Fruit fly (Drosophila melanogaster) whole organism, embryonic: ENCODE measurements around the gene Tim9b.

Source experiments
- Aef1 ChIP-seq: fragments of 200-800 bp; sonication (Bioruptor generic); IDR thresholded peaks from 3 replicates; pipeline ENCODE4 v1.3.6; 2022; ENCODE audit warnings: missing biosample characterization, missing genetic modification characterization
- Blimp-1 ChIP-seq: fragments of 200-800 bp; sonication (Bioruptor generic); optimal IDR thresholded peaks from 3 replicates; lab custom pipeline; 2018; ENCODE audit warnings: missing biosample characterization, missing genetic modification characterization, mild to moderate bottlenecking, moderate library complexity, missing genetic modification reagents
- CG10267 ChIP-seq: fragments of 200-800 bp; sonication (Bioruptor generic); optimal IDR thresholded peaks from 2 replicates; lab custom pipeline; 2018; ENCODE audit warnings: missing biosample characterization, mild to moderate bottlenecking, missing genetic modification characterization, moderate library complexity
- CG10543 ChIP-seq: fragments of 200-800 bp; sonication (Bioruptor generic); optimal IDR thresholded peaks from 3 replicates; lab custom pipeline; 2017; ENCODE audit warnings: missing biosample characterization, mild to moderate bottlenecking, missing genetic modification characterization, moderate library complexity
- CG11723 ChIP-seq: fragments of 200-800 bp; sonication (Bioruptor generic); optimal IDR thresholded peaks from 2 replicates; lab custom pipeline; 2017; ENCODE audit warnings: missing biosample characterization, mild to moderate bottlenecking, missing genetic modification characterization
- CG12769 ChIP-seq: fragments of 200-800 bp; sonication (Bioruptor generic); optimal IDR thresholded peaks from 2 replicates; lab custom pipeline; 2019; ENCODE audit warnings: missing biosample characterization, mild to moderate bottlenecking, missing genetic modification characterization, moderate library complexity
- CG12942 ChIP-seq: fragments of 200-800 bp; sonication (Bioruptor generic); optimal IDR thresholded peaks from 3 replicates; lab custom pipeline; 2016; ENCODE audit warnings: missing biosample characterization, missing genetic modification characterization
- CG14667 ChIP-seq: fragments of 200-800 bp; sonication (Bioruptor generic); IDR thresholded peaks from 2 replicates; pipeline ENCODE4 v1.3.6; 2022; ENCODE audit warnings: missing biosample characterization, missing genetic modification characterization
- CG15696 ChIP-seq: fragments of 200-800 bp; sonication (Bioruptor generic); optimal IDR thresholded peaks from 2 replicates; lab custom pipeline; 2019; ENCODE audit warnings: missing biosample characterization, mild to moderate bottlenecking, missing genetic modification characterization, moderate library complexity
- CG17359 ChIP-seq: fragments of 200-800 bp; sonication (Bioruptor generic); optimal IDR thresholded peaks from 3 replicates; lab custom pipeline; 2018; ENCODE audit warnings: missing biosample characterization, mild to moderate bottlenecking, missing genetic modification characterization, moderate library complexity
- CG18011 ChIP-seq: fragments of 200-800 bp; sonication (Bioruptor generic); optimal IDR thresholded peaks from 2 replicates; lab custom pipeline; 2017; ENCODE audit warnings: missing biosample characterization, missing genetic modification characterization, mild to moderate bottlenecking, moderate library complexity, missing genotype
- CG2116 ChIP-seq: fragments of 200-800 bp; sonication (Bioruptor generic); optimal IDR thresholded peaks from 3 replicates; lab custom pipeline; 2018; ENCODE audit warnings: missing biosample characterization, mild to moderate bottlenecking, missing genetic modification characterization
- CG2889 ChIP-seq: fragments of 200-800 bp; sonication (Bioruptor generic); IDR thresholded peaks from 3 replicates; pipeline ENCODE4 v1.3.6; 2022; ENCODE audit warnings: missing biosample characterization, missing genetic modification characterization
- CG30403 ChIP-seq: fragments of 200-800 bp; sonication (Bioruptor generic); optimal IDR thresholded peaks from 3 replicates; lab custom pipeline; 2016; ENCODE audit warnings: missing biosample characterization, missing genetic modification characterization
- CG3163 ChIP-seq: fragments of 200-800 bp; sonication (Bioruptor generic); optimal IDR thresholded peaks from 3 replicates; lab custom pipeline; 2016; ENCODE audit warnings: missing biosample characterization, missing genetic modification characterization
- CG6272 ChIP-seq: fragments of 200-800 bp; sonication (Bioruptor generic); IDR thresholded peaks from 2 replicates; pipeline ENCODE4 v1.3.6; 2022; ENCODE audit warnings: missing biosample characterization, missing genetic modification characterization
- CG7556 ChIP-seq: fragments of 200-800 bp; sonication (Bioruptor generic); optimal IDR thresholded peaks from 2 replicates; lab custom pipeline; 2017; ENCODE audit warnings: missing biosample characterization, mild to moderate bottlenecking, missing genetic modification characterization
- CG7745 ChIP-seq: fragments of 200-800 bp; sonication (Bioruptor generic); optimal IDR thresholded peaks from 2 replicates; lab custom pipeline; 2018; ENCODE audit warnings: missing biosample characterization, mild to moderate bottlenecking, missing genetic modification characterization, moderate library complexity
- CHES-1-like ChIP-seq: fragments of 200-800 bp; sonication (Bioruptor generic); optimal IDR thresholded peaks from 2 replicates; lab custom pipeline; 2016; ENCODE audit warnings: missing biosample characterization, missing genetic modification characterization
- Camta ChIP-seq: fragments of 200-800 bp; sonication (Bioruptor generic); optimal IDR thresholded peaks from 2 replicates; lab custom pipeline; 2016; ENCODE audit warnings: missing biosample characterization, missing genetic modification characterization
- Dip2 ChIP-seq: fragments of 200-800 bp; sonication (Bioruptor generic); IDR thresholded peaks from 2 replicates; pipeline ENCODE4 v1.3.6; 2022; ENCODE audit warnings: missing biosample characterization, missing genetic modification characterization
- Ets65A ChIP-seq: fragments of 200-800 bp; sonication (Bioruptor generic); peaks from one replicate; lab custom pipeline; 2016; ENCODE audit warnings: missing biosample characterization, missing genetic modification characterization
- Fer1 ChIP-seq: fragments of 200-800 bp; sonication (Bioruptor generic); optimal IDR thresholded peaks from 2 replicates; lab custom pipeline; 2017; ENCODE audit warnings: missing biosample characterization, mild to moderate bottlenecking, missing genetic modification characterization
- HLH4C ChIP-seq: fragments of 200-800 bp; sonication (Bioruptor generic); IDR thresholded peaks from 3 replicates; pipeline ENCODE4 v1.3.6; 2022; ENCODE audit warnings: missing biosample characterization, missing genetic modification characterization; ENCODE audit not compliant: partially characterized antibody
- MBD-R2 ChIP-seq: fragments of 200-800 bp; sonication (Bioruptor generic); IDR thresholded peaks from 2 replicates; pipeline ENCODE4 v1.3.6; 2022; ENCODE audit warnings: missing biosample characterization, missing genetic modification characterization
- NFAT ChIP-seq: fragments of 200-800 bp; sonication (Bioruptor generic); IDR thresholded peaks from 2 replicates; pipeline ENCODE4 v1.3.6; 2022; ENCODE audit warnings: missing biosample characterization, missing genetic modification characterization
- Neu2 ChIP-seq: fragments of 200-800 bp; sonication (Bioruptor generic); optimal IDR thresholded peaks from 3 replicates; lab custom pipeline; 2016; ENCODE audit warnings: missing biosample characterization, missing genetic modification characterization, borderline replicate concordance
- Nf-YB ChIP-seq: fragments of 200-800 bp; sonication (Bioruptor generic); optimal IDR thresholded peaks from 3 replicates; lab custom pipeline; 2019; ENCODE audit warnings: missing biosample characterization, mild to moderate bottlenecking, missing genetic modification characterization, moderate library complexity
- Scr ChIP-seq: fragments of 200-800 bp; sonication (Bioruptor generic); IDR thresholded peaks from 2 replicates; pipeline ENCODE4 v1.3.6; 2022; ENCODE audit warnings: missing biosample characterization, missing genetic modification characterization; ENCODE audit not compliant: partially characterized antibody
- Sin3A ChIP-seq: fragments of >200 bp; optimal IDR thresholded peaks from 2 replicates; lab custom pipeline; 2018
- al ChIP-seq: fragments of 200-800 bp; sonication (Bioruptor generic); IDR thresholded peaks from 2 replicates; pipeline ENCODE4 v1.3.6; 2022; ENCODE audit warnings: missing biosample characterization, missing genetic modification characterization
- ara ChIP-seq: fragments of 200-800 bp; sonication (Bioruptor generic); IDR thresholded peaks from 2 replicates; pipeline ENCODE4 v1.3.6; 2022; ENCODE audit warnings: missing biosample characterization, missing genetic modification characterization
- cad ChIP-seq: fragments of >200 bp; optimal IDR thresholded peaks from 2 replicates; lab custom pipeline; 2017; ENCODE audit warnings: missing biosample characterization, missing genetic modification characterization
- chm ChIP-seq: fragments of 200-800 bp; sonication (Bioruptor generic); IDR thresholded peaks from 2 replicates; pipeline ENCODE4 v1.3.6; 2022; ENCODE audit warnings: missing biosample characterization, missing genetic modification characterization
- dimm ChIP-seq: fragments of 200-800 bp; sonication (Bioruptor generic); IDR thresholded peaks from 2 replicates; pipeline ENCODE4 v1.3.6; 2022; ENCODE audit warnings: missing biosample characterization, missing genetic modification characterization
- fd3F ChIP-seq: fragments of 200-800 bp; sonication (Bioruptor generic); optimal IDR thresholded peaks from 2 replicates; lab custom pipeline; 2018; ENCODE audit warnings: missing biosample characterization, mild to moderate bottlenecking, missing genetic modification characterization, moderate library complexity
- fd64A ChIP-seq: fragments of 200-800 bp; sonication (Bioruptor generic); optimal IDR thresholded peaks from 3 replicates; lab custom pipeline; 2018; ENCODE audit warnings: missing biosample characterization, mild to moderate bottlenecking, missing genetic modification characterization
- gsb-n ChIP-seq: fragments of 200-800 bp; sonication (Bioruptor generic); optimal IDR thresholded peaks from 3 replicates; lab custom pipeline; 2018; ENCODE audit warnings: missing biosample characterization, mild to moderate bottlenecking, missing genetic modification characterization
- inv ChIP-seq: fragments of 200-800 bp; sonication (Bioruptor generic); IDR thresholded peaks from 2 replicates; pipeline ENCODE4 v1.3.6; 2022; ENCODE audit warnings: missing biosample characterization, missing genetic modification characterization; ENCODE audit not compliant: partially characterized antibody
- luna ChIP-seq: fragments of 200-800 bp; sonication (Bioruptor generic); optimal IDR thresholded peaks from 2 replicates; lab custom pipeline; 2016; ENCODE audit warnings: missing biosample characterization, missing genetic modification characterization
- otp ChIP-seq: fragments of 200-800 bp; sonication (Bioruptor generic); IDR thresholded peaks from 3 replicates; pipeline ENCODE4, ENCODE4 v1.3.6; 2022; ENCODE audit warnings: missing biosample characterization, missing genetic modification characterization
- pfk ChIP-seq: fragments of 200-800 bp; sonication (Bioruptor generic); optimal IDR thresholded peaks from 2 replicates; lab custom pipeline; 2018; ENCODE audit warnings: missing biosample characterization, mild to moderate bottlenecking, missing genetic modification characterization, moderate library complexity
- pum ChIP-seq: fragments of 200-800 bp; sonication (Bioruptor generic); optimal IDR thresholded peaks from 2 replicates; lab custom pipeline; 2016; ENCODE audit warnings: missing biosample characterization, missing genetic modification characterization
- sd ChIP-seq: fragments of 200-800 bp; sonication (Bioruptor generic); optimal IDR thresholded peaks from 3 replicates; lab custom pipeline; 2018; ENCODE audit warnings: missing biosample characterization, mild to moderate bottlenecking, missing genetic modification characterization, moderate library complexity
- sens-2 ChIP-seq: fragments of 200-800 bp; sonication (Bioruptor generic); IDR thresholded peaks from 2 replicates; pipeline ENCODE4 v1.3.6; 2022; ENCODE audit warnings: missing biosample characterization, missing genetic modification characterization
- shn ChIP-seq: fragments of 200-800 bp; sonication (Bioruptor generic); optimal IDR thresholded peaks from 3 replicates; lab custom pipeline; 2016; ENCODE audit warnings: missing biosample characterization, missing genetic modification characterization
- tgo ChIP-seq: fragments of 200-800 bp; sonication (Bioruptor generic); IDR thresholded peaks from 3 replicates; pipeline ENCODE4 v1.3.6; 2022; ENCODE audit warnings: missing biosample characterization, missing genetic modification characterization
- tup ChIP-seq: fragments of 200-800 bp; sonication (Bioruptor generic); optimal IDR thresholded peaks from 2 replicates; lab custom pipeline; 2016; ENCODE audit warnings: missing biosample characterization, mild to moderate bottlenecking, missing genetic modification characterization, moderate library complexity
- z ChIP-seq: fragments of 200-800 bp; sonication (Bioruptor generic); IDR thresholded peaks from 3 replicates; pipeline ENCODE4 v1.3.6; 2022; ENCODE audit warnings: missing biosample characterization, missing genetic modification characterization
- zf30C ChIP-seq: fragments of 200-800 bp; sonication (Bioruptor generic); optimal IDR thresholded peaks from 3 replicates; lab custom pipeline; 2018; ENCODE audit warnings: missing biosample characterization, mild to moderate bottlenecking, missing genetic modification characterization

The Tim9b gene

DNA sequence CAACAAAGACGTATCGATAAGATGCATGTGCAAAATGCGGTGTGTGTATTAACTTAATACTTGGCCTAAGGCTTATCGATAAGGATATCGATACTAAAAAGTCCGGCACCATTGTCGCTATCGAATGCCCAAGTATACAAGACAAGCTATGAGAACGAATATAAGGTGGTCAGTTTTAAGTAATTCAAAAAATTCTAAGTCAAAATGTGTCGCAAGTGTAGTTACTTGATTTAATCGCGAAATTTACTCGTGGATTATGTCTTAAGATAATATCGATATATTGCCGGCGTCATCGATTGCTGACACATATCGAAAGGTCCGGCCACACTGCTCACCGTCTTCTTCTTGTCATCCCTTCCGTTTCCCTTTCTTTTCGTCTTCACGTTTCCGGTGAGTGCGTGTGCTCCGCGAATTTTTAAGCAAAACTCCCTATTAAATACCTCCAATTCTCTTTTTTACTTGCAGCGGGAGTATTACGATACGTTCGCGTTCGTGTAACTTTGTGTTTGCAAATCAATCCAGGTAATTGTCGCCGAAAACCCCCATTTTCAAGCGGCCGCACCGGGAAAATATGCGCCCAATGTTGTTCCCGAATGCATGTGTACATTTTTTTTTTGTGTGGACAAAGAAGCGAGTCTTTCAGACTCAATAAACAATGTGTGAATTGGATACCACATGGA lies 20.5 kb downstream of the Tim9b start, which contains the start of gene RpS10b (continued):
- TF ChIP-seq tgo (GFP tag; lab: Robert Waterston, UW) (peak; percentile 38; the same call in 2 of the 3 replicates), cad (GFP tag; lab: Kevin White, UChicago) (no peak), CG3163 (GFP tag; lab: Kevin White, UChicago) (peak; percentile 76), al (peak; percentile 63), Aef1 (GFP tag; lab: Robert Waterston, UW) (no peak), CG7556 (GFP tag; lab: Kevin White, UChicago) (peak; percentile 79), zf30C (GFP tag; lab: Kevin White, UChicago) (peak; percentile 53), luna (GFP tag; lab: Kevin White, UChicago) (peak; percentile 47), CG14667 (peak; percentile 18; the same call in 1 of the 2 replicates), ara (GFP tag; lab: Robert Waterston, UW) (peak; percentile 47), gsb-n (peak; percentile 77), CG10267 (tag; lab: Kevin White, UChicago) (peak; percentile 84), CHES-1-like (GFP tag; lab: Kevin White, UChicago) (peak; percentile 94), HLH4C (peak; percentile 95), Nf-YB (GFP tag; lab: Kevin White, UChicago) (peak; percentile 76), Scr (GFP tag; lab: Robert Waterston, UW) (peak; percentile 97), pum (peak; percentile 53), CG18011 (GFP tag; lab: Kevin White, UChicago) (peak; percentile 84), CG6272 (GFP tag; lab: Robert Waterston, UW) (peak; percentile 63; the same call in 1 of the 2 replicates), sd (peak; percentile 46), z (GFP tag; lab: Robert Waterston, UW) (no peak), otp (GFP tag; lab: Robert Waterston, UW) (peak; percentile 87), Fer1 (GFP tag; lab: Kevin White, UChicago) (peak; percentile 93), CG12942 (GFP tag; lab: Kevin White, UChicago) (peak; percentile 57), MBD-R2 (peak; percentile 42; the same call in 1 of the 2 replicates), shn (peak; percentile 90), NFAT (peak; percentile 85), dimm (GFP tag; lab: Robert Waterston, UW) (peak; percentile 46; the same call in 1 of the 2 replicates), fd64A (peak; percentile 95), Neu2 (peak; percentile 80), Blimp-1 (GFP tag; lab: Kevin White, UChicago) (peak; percentile 57), pfk (GFP tag; lab: Kevin White, UChicago) (peak; percentile 81), fd3F (peak; percentile 77), chm (peak; percentile 90), CG11723 (GFP tag; lab: Kevin White, UChicago) (peak; percentile 93), Dip2 (GFP tag; lab: Robert Waterston, UW) (no peak), tup (GFP tag; lab: Kevin White, UChicago) (no peak), CG30403 (GFP tag; lab: Kevin White, UChicago) (peak; percentile 75), CG12769 (tag; lab: Kevin White, UChicago) (peak; percentile 78), CG15696 (tag; lab: Kevin White, UChicago) (peak; percentile 32), CG17359 (peak; percentile 81), CG2889 (peak; percentile 51; the same call in 1 of the 3 replicates), inv (peak; percentile 95), Camta (GFP tag; lab: Kevin White, UChicago) (peak; percentile 73), sens-2 (GFP tag; lab: Robert Waterston, UW) (peak; percentile 89), Sin3A (lab: Kevin White, UChicago) (peak; percentile 99), Ets65A (GFP tag; lab: Kevin White, UChicago) (peak; percentile 98), CG10543 (peak; percentile 98), CG2116 (GFP tag; lab: Kevin White, UChicago) (peak; percentile 95), CG7745 (peak; percentile 44)
